Worm (Caenorhabditis elegans): Measurements from ENCODE around the gene zip-7.

Gene zip-7

DNA sequence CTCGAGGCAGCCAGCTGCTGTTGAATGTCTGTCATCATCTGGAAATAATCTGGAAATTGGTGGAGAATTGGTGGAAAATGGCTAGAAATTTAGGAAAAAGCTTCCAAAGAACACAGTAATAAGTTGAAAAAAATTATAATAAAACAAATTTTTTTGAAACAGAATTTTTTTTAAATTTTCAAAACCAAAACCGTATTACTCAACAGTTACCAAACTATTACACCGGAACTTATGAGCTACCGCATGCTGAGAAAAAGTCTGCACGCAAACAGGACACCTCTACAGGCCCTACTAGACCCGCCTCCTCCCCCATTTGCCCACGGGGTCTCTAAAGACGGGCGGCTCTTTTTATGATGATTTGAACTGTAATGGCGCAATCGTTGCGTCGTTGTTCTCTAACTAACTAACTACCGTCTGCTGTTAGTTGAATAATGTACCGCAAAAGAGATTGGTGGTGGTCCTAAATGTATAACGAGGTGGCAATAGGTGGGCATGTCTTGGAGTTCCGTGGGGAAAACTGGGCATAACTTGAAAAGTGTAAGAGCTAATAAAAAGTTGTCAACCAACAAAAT, at the start of gene zip-7:
Gene zip-7, minus strand, starts transcription at position 51 of the 572 bp plus-strand sequence.
- TF ChIP-seq elt-3 (tag; optimal IDR thresholded peaks at IDR 0.05) (no peak), unc-62 (GFP tag; optimal IDR thresholded peaks at IDR 0.05) (no peak), eor-1 (tag; optimal IDR thresholded peaks at IDR 0.05) (no peak), zag-1 (tag; optimal IDR thresholded peaks at IDR 0.05) (no peak), nhr-76 (tag; optimal IDR thresholded peaks at IDR 0.05) (no peak), nhr-237 (tag; optimal IDR thresholded peaks at IDR 0.05) (no peak), unc-39 (tag; optimal IDR thresholded peaks at IDR 0.05) (no peak), aly-2 (tag; optimal IDR thresholded peaks at IDR 0.05) (no peak), ceh-9 (tag; optimal IDR thresholded peaks at IDR 0.05) (no peak), nhr-67 (tag; optimal IDR thresholded peaks at IDR 0.05) (no peak), nhr-28 (tag; optimal IDR thresholded peaks at IDR 0.05) (no peak), lin-15B (tag; optimal IDR thresholded peaks at IDR 0.05) (no peak), fos-1 (tag; optimal IDR thresholded peaks at IDR 0.05) (no peak), mdl-1 (tag; optimal IDR thresholded peaks at IDR 0.05) (no peak), pha-4 (tag; optimal IDR thresholded peaks at IDR 0.05) (no peak), ceh-28 (tag; optimal IDR thresholded peaks at IDR 0.05) (no peak), sea-2 (GFP tag; optimal IDR thresholded peaks at IDR 0.05) (no peak), fkh-2 (tag; optimal IDR thresholded peaks at IDR 0.05) (no peak), lin-39 (tag; optimal IDR thresholded peaks at IDR 0.05) (no peak)

DNA sequence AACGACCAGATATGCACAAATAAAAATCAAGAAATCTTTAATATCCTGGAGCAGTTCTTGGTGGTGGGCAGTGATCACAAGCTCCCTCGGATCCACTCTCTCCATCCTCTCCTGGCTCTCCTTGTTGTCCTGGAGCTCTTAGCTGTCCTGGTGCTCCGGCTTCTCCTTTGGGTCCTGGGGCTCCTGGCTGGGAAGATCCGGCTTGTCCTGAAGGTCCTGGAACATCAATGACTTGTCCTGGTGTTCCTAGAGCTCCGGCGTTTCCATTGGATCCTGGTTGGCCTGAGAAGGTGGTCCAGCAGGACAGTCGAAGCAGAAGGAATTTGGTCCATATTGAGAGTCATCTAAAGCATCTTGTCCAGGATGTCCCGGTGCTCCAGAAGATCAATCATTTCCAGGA, 46.0 kb upstream of the zip-7 start:
- TF ChIP-seq pha-4 (tag; optimal IDR thresholded peaks at IDR 0.05) (no peak), hmg-11 (tag; optimal IDR thresholded peaks at IDR 0.05) (no peak), ztf-11 (tag; optimal IDR thresholded peaks at IDR 0.05) (no peak), fkh-2 (tag; optimal IDR thresholded peaks at IDR 0.05) (no peak), mml-1 (tag; optimal IDR thresholded peaks at IDR 0.05) (no peak), R02D3.7 (tag; optimal IDR thresholded peaks at IDR 0.05) (no peak), ceh-9 (tag; optimal IDR thresholded peaks at IDR 0.05) (no peak), nhr-67 (tag; optimal IDR thresholded peaks at IDR 0.05) (no peak), nhr-11 (tag; optimal IDR thresholded peaks at IDR 0.05) (no peak), nfya-1 (tag; optimal IDR thresholded peaks at IDR 0.05; ENCODE audit: insufficient read depth) (no peak), tbx-2 (tag; optimal IDR thresholded peaks at IDR 0.05) (no peak), aly-2 (tag; optimal IDR thresholded peaks at IDR 0.05) (no peak), fkh-10 (GFP tag; optimal IDR thresholded peaks at IDR 0.05) (no peak), nhr-23 (tag; optimal IDR thresholded peaks at IDR 0.05) (no peak)

DNA sequence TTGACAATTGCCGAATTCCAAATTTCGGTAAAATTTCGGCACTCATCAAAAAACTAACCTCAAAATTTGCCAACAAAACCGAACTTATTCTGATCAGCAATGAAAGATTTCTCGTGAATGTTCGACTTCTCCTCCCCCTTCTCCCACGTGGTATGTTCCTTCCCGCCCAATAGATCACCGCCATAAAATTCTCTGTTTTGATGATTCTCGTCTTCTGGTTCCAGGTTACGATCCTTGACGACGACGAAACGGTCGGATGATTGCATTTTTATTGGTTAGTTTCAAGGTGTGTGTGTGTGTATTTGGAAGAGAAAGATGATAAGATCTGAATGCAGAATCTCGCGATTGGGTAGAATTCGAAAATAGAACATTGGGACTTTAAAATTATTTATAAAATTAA, 37.2 kb upstream of the zip-7 start, which contains the start of gene uroc-1:
Gene uroc-1, minus strand, starts transcription at position 101 of the 400 bp plus-strand sequence.
- TF ChIP-seq ama-1 (optimal IDR thresholded peaks at IDR 0.05) (no peak), zag-1 (tag; optimal IDR thresholded peaks at IDR 0.05) (no peak), skn-1 (tag; optimal IDR thresholded peaks at IDR 0.05) (no peak), nhr-12 (tag; optimal IDR thresholded peaks at IDR 0.05) (no peak), aly-2 (tag; optimal IDR thresholded peaks at IDR 0.05) (no peak), eor-1 (tag; optimal IDR thresholded peaks at IDR 0.05) (no peak), pha-4 (tag; optimal IDR thresholded peaks at IDR 0.05) (no peak), jun-1 (tag; optimal IDR thresholded peaks at IDR 0.05) (no peak), nhr-67 (tag; optimal IDR thresholded peaks at IDR 0.05) (no peak)

DNA sequence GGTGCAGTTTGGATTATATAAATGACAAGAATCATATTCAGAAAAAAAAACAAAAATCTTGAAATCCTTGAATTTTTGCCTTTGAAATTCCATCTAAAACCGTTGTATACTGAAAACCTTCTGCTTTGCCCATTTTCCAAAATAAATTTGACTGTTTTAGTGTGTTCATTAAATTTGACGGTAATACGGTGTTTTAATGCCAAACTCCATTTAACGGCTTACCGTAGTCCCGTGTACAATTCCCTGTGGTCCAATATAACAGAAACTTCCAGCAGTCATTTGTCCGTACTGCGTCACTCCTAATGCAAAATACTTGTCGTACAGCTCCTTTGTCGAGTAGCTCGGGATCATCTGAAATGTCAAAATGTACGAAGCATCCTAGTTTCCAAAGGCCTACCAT, 35.1 kb upstream of the zip-7 start:
- no peak for TF ChIP-seq nhr-237 (tag; optimal IDR thresholded peaks at IDR 0.05)

DNA sequence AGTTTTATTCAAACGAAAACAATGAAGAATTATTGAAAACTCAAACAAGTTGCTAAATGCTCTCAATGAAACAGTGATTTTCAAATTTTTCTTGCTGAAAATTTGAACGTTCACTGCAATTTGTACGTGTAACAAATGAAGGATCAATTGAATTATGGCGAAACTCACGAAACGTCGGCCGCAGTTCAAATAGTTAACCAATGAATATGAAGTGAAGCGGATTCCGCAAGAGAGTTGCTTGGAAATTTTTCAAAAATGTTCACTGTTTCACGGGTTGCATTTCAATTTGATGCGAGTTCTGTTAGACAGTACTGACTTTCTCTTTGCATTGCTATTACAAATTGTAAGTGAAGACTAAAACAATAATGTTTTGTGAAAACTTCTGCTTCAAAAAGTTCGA, 29.4 kb upstream of the zip-7 start:
- TF ChIP-seq nhr-76 (tag; optimal IDR thresholded peaks at IDR 0.05) (no peak), ceh-82 (tag; optimal IDR thresholded peaks at IDR 0.05) (no peak), ama-1 (optimal IDR thresholded peaks at IDR 0.05) (no peak), fkh-10 (GFP tag; optimal IDR thresholded peaks at IDR 0.05) (no peak), fkh-2 (tag; optimal IDR thresholded peaks at IDR 0.05) (no peak), eor-1 (tag; optimal IDR thresholded peaks at IDR 0.05) (no peak), nhr-43 (tag; optimal IDR thresholded peaks at IDR 0.05; ENCODE audit: poor library complexity, severe bottlenecking) (no peak), nhr-237 (tag; optimal IDR thresholded peaks at IDR 0.05) (no peak), sea-2 (GFP tag; optimal IDR thresholded peaks at IDR 0.05) (no peak), nhr-67 (tag; optimal IDR thresholded peaks at IDR 0.05) (no peak), nhr-12 (tag; optimal IDR thresholded peaks at IDR 0.05) (no peak), nhr-11 (tag; optimal IDR thresholded peaks at IDR 0.05) (no peak), nfya-1 (tag; optimal IDR thresholded peaks at IDR 0.05; ENCODE audit: insufficient read depth) (no peak), hmg-11 (tag; optimal IDR thresholded peaks at IDR 0.05) (no peak), ceh-28 (tag; optimal IDR thresholded peaks at IDR 0.05) (no peak), lin-39 (tag; optimal IDR thresholded peaks at IDR 0.05) (no peak), elt-3 (tag; optimal IDR thresholded peaks at IDR 0.05) (no peak), tbx-2 (tag; optimal IDR thresholded peaks at IDR 0.05) (no peak)

Measured in whole organism, L3 larva.